Fruit fly (Drosophila melanogaster) whole organism, embryonic: ENCODE results near the gene Sf3b6.

Experiments
- ATbp ChIP-seq: fragments of 200-800 bp; sonication (Bioruptor generic); optimal IDR thresholded peaks from 2 replicates; lab custom pipeline; 2017; ENCODE audit warnings: missing biosample characterization, mild to moderate bottlenecking, missing genetic modification characterization, missing genetic modification reagents
- Bgb ChIP-seq: fragments of 200-800 bp; sonication (Bioruptor generic); IDR thresholded peaks from 2 replicates; pipeline ENCODE4 v1.3.6; 2022; ENCODE audit warnings: missing biosample characterization, missing genetic modification characterization; ENCODE audit not compliant: partially characterized antibody
- CG10462 ChIP-seq: fragments of 200-800 bp; sonication (Bioruptor generic); optimal IDR thresholded peaks from 2 replicates; lab custom pipeline; 2016; ENCODE audit warnings: missing biosample characterization, missing genetic modification characterization
- CG10654 ChIP-seq: fragments of 200-800 bp; sonication (Bioruptor generic); optimal IDR thresholded peaks from 2 replicates; lab custom pipeline; 2016; ENCODE audit warnings: missing biosample characterization, missing genetic modification characterization
- CG11723 ChIP-seq: fragments of 200-800 bp; sonication (Bioruptor generic); optimal IDR thresholded peaks from 2 replicates; lab custom pipeline; 2017; ENCODE audit warnings: missing biosample characterization, mild to moderate bottlenecking, missing genetic modification characterization
- CG14667 ChIP-seq: fragments of 200-800 bp; sonication (Bioruptor generic); IDR thresholded peaks from 2 replicates; pipeline ENCODE4 v1.3.6; 2022; ENCODE audit warnings: missing biosample characterization, missing genetic modification characterization
- CG14965 ChIP-seq: fragments of 200-800 bp; sonication (Bioruptor generic); optimal IDR thresholded peaks from 2 replicates; lab custom pipeline; 2016; ENCODE audit warnings: missing biosample characterization, missing genetic modification characterization, borderline replicate concordance
- CG15073 ChIP-seq: fragments of 200-800 bp; sonication (Bioruptor generic); optimal IDR thresholded peaks from 2 replicates; lab custom pipeline; 2016; ENCODE audit warnings: missing biosample characterization, missing genetic modification characterization
- CG15514 ChIP-seq: fragments of 200-800 bp; sonication (Bioruptor generic); optimal IDR thresholded peaks from 3 replicates; lab custom pipeline; 2017; ENCODE audit warnings: missing biosample characterization, missing genetic modification characterization, mild to moderate bottlenecking, moderate library complexity, missing genetic modification reagents
- CG17912 ChIP-seq: fragments of 200-800 bp; sonication (Bioruptor generic); optimal IDR thresholded peaks from 2 replicates; lab custom pipeline; 2018; ENCODE audit warnings: missing biosample characterization, mild to moderate bottlenecking, missing genetic modification characterization
- CG31365 ChIP-seq: fragments of 200-800 bp; sonication (Bioruptor generic); optimal IDR thresholded peaks from 2 replicates; lab custom pipeline; 2018; ENCODE audit warnings: missing biosample characterization, mild to moderate bottlenecking, missing genetic modification characterization
- CG31388 ChIP-seq: fragments of 200-800 bp; sonication (Bioruptor generic); optimal IDR thresholded peaks from 2 replicates; lab custom pipeline; 2016; ENCODE audit warnings: missing biosample characterization, missing genetic modification characterization
- CG32772 ChIP-seq: fragments of 200-800 bp; sonication (Bioruptor generic); IDR thresholded peaks from 2 replicates; pipeline ENCODE4 v1.3.6; 2022; ENCODE audit warnings: missing biosample characterization, missing genetic modification characterization
- CG3838 ChIP-seq: fragments of 200-800 bp; sonication (Bioruptor generic); optimal IDR thresholded peaks from 3 replicates; lab custom pipeline; 2016; ENCODE audit warnings: missing biosample characterization, missing genetic modification characterization
- CG4854 ChIP-seq: fragments of 200-800 bp; sonication (Bioruptor generic); optimal IDR thresholded peaks from 2 replicates; lab custom pipeline; 2016; ENCODE audit warnings: missing biosample characterization, missing genetic modification characterization, inconsistent platforms
- CG6254 ChIP-seq: fragments of 200-800 bp; sonication (Bioruptor generic); optimal IDR thresholded peaks from 3 replicates; lab custom pipeline; 2017; ENCODE audit warnings: mild to moderate bottlenecking, missing biosample characterization, missing genetic modification reagents, missing genetic modification characterization
- CG6791 ChIP-seq: fragments of 200-800 bp; sonication (Bioruptor generic); IDR thresholded peaks from 3 replicates; pipeline ENCODE4 v1.3.6; 2022; ENCODE audit warnings: missing biosample characterization, missing genetic modification characterization; ENCODE audit not compliant: partially characterized antibody
- CG6854 ChIP-seq: fragments of 200-800 bp; sonication (Bioruptor generic); optimal IDR thresholded peaks from 3 replicates; lab custom pipeline; 2017; ENCODE audit warnings: missing biosample characterization, mild to moderate bottlenecking, missing genetic modification characterization
- CG7928 ChIP-seq: fragments of 200-800 bp; sonication (Bioruptor generic); optimal IDR thresholded peaks from 2 replicates; lab custom pipeline; 2017; ENCODE audit warnings: missing biosample characterization, mild to moderate bottlenecking, missing genetic modification characterization
- CG7963 ChIP-seq: fragments of 200-800 bp; sonication (Bioruptor generic); IDR thresholded peaks from 3 replicates; pipeline ENCODE4 v1.3.6; 2022; ENCODE audit warnings: missing biosample characterization, missing genetic modification characterization; ENCODE audit not compliant: partially characterized antibody
- CG9817 ChIP-seq: fragments of 200-800 bp; sonication (Bioruptor generic); optimal IDR thresholded peaks from 2 replicates; lab custom pipeline; 2018; ENCODE audit warnings: missing biosample characterization, mild to moderate bottlenecking, missing genetic modification characterization, moderate library complexity
- CTCF ChIP-seq: fragments of 200-800 bp; sonication (Bioruptor generic); optimal IDR thresholded peaks from 2 replicates; lab custom pipeline; 2017; ENCODE audit warnings: missing biosample characterization, mild to moderate bottlenecking, missing genetic modification characterization, moderate library complexity
- Fer1 ChIP-seq: fragments of 200-800 bp; sonication (Bioruptor generic); optimal IDR thresholded peaks from 2 replicates; lab custom pipeline; 2017; ENCODE audit warnings: missing biosample characterization, mild to moderate bottlenecking, missing genetic modification characterization
- Hey ChIP-seq: fragments of 200-800 bp; sonication (Bioruptor generic); optimal IDR thresholded peaks from 3 replicates; lab custom pipeline; 2018; ENCODE audit warnings: missing biosample characterization, mild to moderate bottlenecking, missing genetic modification characterization
- HmgD ChIP-seq: fragments of 200-800 bp; sonication (Bioruptor generic); optimal IDR thresholded peaks from 3 replicates; lab custom pipeline; 2016; ENCODE audit warnings: missing biosample characterization, missing genetic modification characterization
- HmgZ ChIP-seq: fragments of 200-800 bp; sonication (Bioruptor generic); optimal IDR thresholded peaks from 2 replicates; lab custom pipeline; 2018; ENCODE audit warnings: missing biosample characterization, mild to moderate bottlenecking, missing genetic modification characterization
- Hsf ChIP-seq: fragments of 200-800 bp; sonication (Bioruptor generic); optimal IDR thresholded peaks from 3 replicates; lab custom pipeline; 2016; ENCODE audit warnings: missing biosample characterization, missing genetic modification characterization
- MTF-1 ChIP-seq: fragments of 200-800 bp; sonication (Bioruptor generic); optimal IDR thresholded peaks from 2 replicates; lab custom pipeline; 2018; ENCODE audit warnings: missing biosample characterization, mild to moderate bottlenecking, missing genetic modification characterization, borderline replicate concordance
- Mes4 ChIP-seq: fragments of 200-800 bp; sonication (Bioruptor generic); optimal IDR thresholded peaks from 2 replicates; lab custom pipeline; 2016; ENCODE audit warnings: missing biosample characterization, missing genetic modification characterization
- Opbp ChIP-seq: fragments of 200-800 bp; sonication (Bioruptor generic); IDR thresholded peaks from 3 replicates; pipeline ENCODE4 v1.3.6; 2022; ENCODE audit warnings: missing biosample characterization, missing genetic modification characterization; ENCODE audit not compliant: partially characterized antibody
- ara ChIP-seq: fragments of 200-800 bp; sonication (Bioruptor generic); IDR thresholded peaks from 2 replicates; pipeline ENCODE4 v1.3.6; 2022; ENCODE audit warnings: missing biosample characterization, missing genetic modification characterization
- cato ChIP-seq: fragments of 200-800 bp; sonication (Bioruptor generic); optimal IDR thresholded peaks from 2 replicates; lab custom pipeline; 2016; ENCODE audit warnings: missing biosample characterization, missing genetic modification characterization, borderline replicate concordance
- chn ChIP-seq: fragments of 200-800 bp; sonication (Bioruptor generic); optimal IDR thresholded peaks from 2 replicates; lab custom pipeline; 2016; ENCODE audit warnings: missing biosample characterization, missing genetic modification characterization
- dmrt11E ChIP-seq: fragments of 200-800 bp; sonication (Bioruptor generic); optimal IDR thresholded peaks from 3 replicates; lab custom pipeline; 2018; ENCODE audit warnings: missing biosample characterization, mild to moderate bottlenecking, missing genetic modification characterization, moderate library complexity
- dmrt99B ChIP-seq: fragments of 200-800 bp; sonication (Bioruptor generic); optimal IDR thresholded peaks from 2 replicates; lab custom pipeline; 2018; ENCODE audit warnings: missing biosample characterization, mild to moderate bottlenecking, missing genetic modification characterization, moderate library complexity
- gce ChIP-seq: fragments of 200-800 bp; sonication (Bioruptor generic); IDR thresholded peaks from 3 replicates; pipeline ENCODE4 v1.3.6; 2022; ENCODE audit warnings: missing biosample characterization, missing genetic modification characterization
- gsb ChIP-seq: fragments of 200-800 bp; sonication (Bioruptor generic); IDR thresholded peaks from 2 replicates; pipeline ENCODE4 v1.3.6; 2022; ENCODE audit warnings: missing biosample characterization, missing genetic modification characterization
- gsb-n ChIP-seq: fragments of 200-800 bp; sonication (Bioruptor generic); optimal IDR thresholded peaks from 3 replicates; lab custom pipeline; 2018; ENCODE audit warnings: missing biosample characterization, mild to moderate bottlenecking, missing genetic modification characterization
- jumu ChIP-seq: fragments of 200-800 bp; sonication (Bioruptor generic); optimal IDR thresholded peaks from 3 replicates; lab custom pipeline; 2016; ENCODE audit warnings: missing biosample characterization, missing genetic modification characterization
- lbe ChIP-seq: fragments of 200-800 bp; sonication (Bioruptor generic); optimal IDR thresholded peaks from 2 replicates; lab custom pipeline; 2016; ENCODE audit warnings: missing biosample characterization, mild to moderate bottlenecking, missing genetic modification characterization
- nmo ChIP-seq: fragments of 200-800 bp; sonication (Bioruptor generic); optimal IDR thresholded peaks from 2 replicates; lab custom pipeline; 2018; ENCODE audit warnings: missing biosample characterization, mild to moderate bottlenecking, missing genetic modification characterization, moderate library complexity
- odd ChIP-seq: fragments of 200-800 bp; sonication (Bioruptor generic); optimal IDR thresholded peaks from 2 replicates; lab custom pipeline; 2017; ENCODE audit warnings: missing biosample characterization, mild to moderate bottlenecking, missing genetic modification characterization
- pb ChIP-seq: fragments of 200-800 bp; sonication (Bioruptor generic); optimal IDR thresholded peaks from 3 replicates; lab custom pipeline; 2016; ENCODE audit warnings: missing biosample characterization, missing genetic modification characterization
- prd ChIP-seq, 3 experiments: fragments of >200 bp in 2 of 3; fragments of 200-800 bp in 1 of 3; sonication (Bioruptor generic) in 1 of 3; optimal IDR thresholded peaks in 2 of 3; IDR thresholded peaks in 1 of 3; 2 replicates in 2 of 3; 3 replicates in 1 of 3; pipeline versions ENCODE4 v1.3.6 to Lab custom; 2017 to 2022; ENCODE audit warnings: missing biosample characterization in 1 of 3, missing genetic modification characterization in 1 of 3
- pros ChIP-seq: fragments of 200-800 bp; sonication (Bioruptor generic); optimal IDR thresholded peaks from 3 replicates; lab custom pipeline; 2019; ENCODE audit warnings: missing biosample characterization, mild to moderate bottlenecking, missing genetic modification characterization, moderate library complexity
- ro ChIP-seq: fragments of 200-800 bp; sonication (Bioruptor generic); IDR thresholded peaks from 2 replicates; pipeline ENCODE4 v1.3.6; 2022; ENCODE audit warnings: missing biosample characterization, missing genetic modification characterization
- sens-2 ChIP-seq: fragments of 200-800 bp; sonication (Bioruptor generic); IDR thresholded peaks from 2 replicates; pipeline ENCODE4 v1.3.6; 2022; ENCODE audit warnings: missing biosample characterization, missing genetic modification characterization
- tna ChIP-seq: fragments of 200-800 bp; sonication (Bioruptor generic); IDR thresholded peaks from 2 replicates; pipeline ENCODE4 v1.3.6; 2022; ENCODE audit warnings: missing biosample characterization, missing genetic modification characterization; ENCODE audit not compliant: partially characterized antibody
- trem ChIP-seq: fragments of 200-800 bp; optimal IDR thresholded peaks from 3 replicates; lab custom pipeline; 2019; ENCODE audit warnings: missing biosample characterization, mild to moderate bottlenecking, missing genetic modification characterization, moderate library complexity

Sf3b6 gene

DNA sequence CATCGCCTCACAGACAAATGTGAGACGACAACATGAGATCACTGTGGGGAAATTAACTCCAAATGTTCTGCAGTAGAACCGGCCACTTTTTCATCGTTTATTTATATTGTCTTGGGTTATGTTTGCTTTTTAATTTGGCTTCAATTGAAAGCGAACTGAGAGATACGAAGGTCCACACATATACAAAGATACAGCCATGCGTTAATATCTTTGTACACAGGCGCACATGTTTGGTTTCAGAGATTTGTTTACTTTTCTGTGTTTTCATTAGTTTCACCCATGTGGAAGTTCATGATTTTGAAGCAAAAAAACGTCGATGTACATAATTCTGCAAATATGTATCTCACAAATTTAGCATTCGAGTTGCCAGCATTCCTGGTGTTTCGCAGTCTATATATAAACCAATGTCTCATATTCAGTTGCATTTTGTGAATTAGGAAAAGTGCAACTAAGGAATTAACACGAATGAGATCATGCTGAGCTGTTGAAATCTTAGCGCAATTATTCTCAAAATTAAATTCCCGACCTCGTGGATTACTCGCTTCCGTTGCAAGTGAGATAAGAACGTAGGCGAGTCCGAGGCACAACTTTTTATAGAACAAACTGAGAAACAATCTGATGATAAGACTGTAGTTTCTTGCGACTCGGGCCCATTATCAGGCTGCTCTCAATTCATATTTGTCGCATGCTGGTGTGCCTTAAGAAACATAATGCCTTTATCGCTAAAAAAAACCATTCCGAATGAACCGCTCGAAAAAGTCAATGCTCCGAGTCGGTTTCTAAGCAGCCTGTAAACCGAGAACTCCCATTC lies 23.2 kb upstream of the Sf3b6 start (continued):
- TF ChIP-seq HmgZ (tag; lab: Kevin White, UChicago) (peak; percentile 16), ATbp (peak; percentile 55), gsb (no peak), CG7963 (GFP tag; lab: Robert Waterston, UW) (no peak), MTF-1 (GFP tag; lab: Kevin White, UChicago) (peak; percentile 70), CG6854 (no peak), CG14965 (GFP tag; lab: Kevin White, UChicago) (no peak), CG9817 (tag; lab: Kevin White, UChicago) (peak; percentile 10), CG4854 (no peak), dmrt11E (peak; percentile 11), CG32772 (GFP tag; lab: Robert Waterston, UW) (no peak), CG31388 (no peak), CG15073 (no peak), CG10654 (no peak), CG17912 (GFP tag; lab: Kevin White, UChicago) (no peak), dmrt99B (tag; lab: Kevin White, UChicago) (no peak), pros (GFP tag; lab: Kevin White, UChicago) (peak; percentile 58), CTCF (no peak), jumu (GFP tag; lab: Kevin White, UChicago) (no peak), gsb-n (tag; lab: Kevin White, UChicago) (no peak), CG15514 (GFP tag; lab: Kevin White, UChicago) (peak; percentile 56), Hey (tag; lab: Kevin White, UChicago) (peak; percentile 33), odd (GFP tag; lab: Kevin White, UChicago) (no peak), Hsf (GFP tag; lab: Kevin White, UChicago) (no peak), Opbp (GFP tag; lab: Robert Waterston, UW) (no peak), Fer1 (GFP tag; lab: Kevin White, UChicago) (no peak), CG7928 (GFP tag; lab: Kevin White, UChicago) (no peak), CG6791 (GFP tag; lab: Robert Waterston, UW) (no peak), CG11723 (GFP tag; lab: Kevin White, UChicago) (no peak), CG10462 (GFP tag; lab: Kevin White, UChicago) (no peak), tna (GFP tag; lab: Robert Waterston, UW) (no peak), CG6254 (peak; percentile 25), chn (no peak), CG31365 (tag; lab: Kevin White, UChicago) (peak; percentile 67), gce (no peak), cato (no peak), pb (GFP tag; lab: Kevin White, UChicago) (no peak), prd (optimal IDR thresholded peaks at IDR 0.05; lab: Kevin White, UChicago) (no peak), prd (GFP tag; IDR thresholded peaks at IDR 0.05; lab: Robert Waterston, UW) (no peak), HmgD (GFP tag; lab: Kevin White, UChicago) (no peak), CG3838 (GFP tag; lab: Kevin White, UChicago) (no peak), Mes4 (GFP tag; lab: Kevin White, UChicago) (no peak), lbe (no peak), sens-2 (GFP tag; lab: Robert Waterston, UW) (no peak), trem (tag; lab: Kevin White, UChicago) (peak; percentile 28), Bgb (no peak), CG14667 (GFP tag; lab: Robert Waterston, UW) (no peak), ara (no peak), nmo (no peak), ro (no peak)
